Fruit fly (Drosophila melanogaster): ENCODE results near the gene 4E-T.

DNA sequence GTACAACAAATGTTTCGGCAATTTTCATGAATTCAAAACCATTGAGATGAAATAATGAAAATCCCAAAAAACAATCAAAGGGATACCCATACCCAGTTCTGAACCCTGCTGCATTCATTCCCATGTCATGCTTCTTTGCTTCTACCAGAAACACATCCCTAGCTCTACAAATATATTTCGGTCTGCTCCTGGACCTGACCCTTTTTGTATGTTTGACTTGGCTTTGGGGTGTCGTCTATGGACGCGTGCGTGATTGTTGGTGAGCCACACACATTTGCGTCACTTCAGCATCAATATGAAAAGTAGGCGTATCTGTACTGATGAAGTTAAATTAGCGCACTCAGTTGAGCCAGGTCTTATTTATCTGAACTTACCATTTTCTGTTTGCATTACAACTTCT is 26.6 kb upstream of the 4E-T start:
- no peak for TF ChIP-seq CTCF (optimal IDR thresholded peaks at IDR 0.05)
- TF ChIP-seq CG8478 (optimal IDR thresholded peaks at IDR 0.05) = no peak

Measured in S2 (cell line).